Fruit fly (Drosophila melanogaster): ENCODE measurements around the gene tctn.
A peak's percentile ranks its signal among the peaks of the same experiment; 100 is the strongest.

Gene tctn

DNA sequence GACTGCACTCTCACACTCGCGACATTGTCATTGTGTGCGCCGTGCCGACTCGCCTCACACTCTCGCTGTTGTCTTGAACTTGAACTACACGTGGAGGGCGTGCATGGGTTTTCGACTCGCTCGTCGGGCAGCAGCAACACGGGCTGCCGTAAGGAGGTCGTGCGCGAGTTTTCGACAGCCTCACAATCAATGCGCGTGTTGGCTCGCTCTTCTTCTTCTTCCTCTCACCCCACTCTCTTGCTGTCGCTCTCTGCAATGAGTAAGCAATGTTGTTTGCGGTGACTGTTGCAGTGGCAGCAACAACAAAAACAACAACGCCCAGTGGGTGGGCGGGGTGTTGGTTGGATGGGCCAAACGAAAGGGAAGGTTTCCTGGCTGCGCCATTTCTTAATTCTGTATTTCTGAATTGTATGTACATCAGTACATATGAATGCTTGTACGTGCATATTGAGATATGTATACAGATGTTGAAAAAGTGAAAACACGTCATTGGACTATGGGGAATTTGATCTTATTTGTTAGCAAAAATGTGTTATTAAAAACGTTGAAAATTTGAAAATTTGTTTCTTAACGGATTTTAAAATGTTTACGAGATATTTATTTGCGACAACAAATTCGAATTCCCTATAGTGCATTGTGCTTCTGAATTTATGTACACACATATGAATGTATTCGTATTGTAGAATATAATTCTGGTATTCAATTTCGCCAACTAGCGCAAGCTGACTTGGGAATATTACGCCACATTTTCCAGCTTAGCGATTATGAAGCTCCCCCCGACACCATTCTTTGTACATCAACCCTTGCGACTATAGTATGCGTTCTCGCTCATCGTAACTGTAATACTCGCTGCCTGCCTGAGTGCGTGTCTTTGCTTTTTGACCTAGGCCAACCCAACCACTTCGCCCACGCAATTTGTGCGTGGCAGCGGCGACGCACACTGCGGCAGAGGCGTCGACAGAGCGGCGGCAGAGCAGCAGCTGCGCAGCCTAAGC is 41.8 kb downstream of the tctn start:
- TF ChIP-seq sr (GFP tag; IDR thresholded peaks at IDR 0.05) (peak; percentile 95), CG31365 (tag; optimal IDR thresholded peaks at IDR 0.05) (no peak), CG14965 (GFP tag; optimal IDR thresholded peaks at IDR 0.05; ENCODE audit: borderline replicate concordance) (no peak), sima (GFP tag; optimal IDR thresholded peaks at IDR 0.05) (no peak), CG9727 (GFP tag; optimal IDR thresholded peaks at IDR 0.05) (peak; percentile 25), org-1 (GFP tag; optimal IDR thresholded peaks at IDR 0.05) (peak; percentile 44), CG8359 (GFP tag; optimal IDR thresholded peaks at IDR 0.05; ENCODE audit: borderline replicate concordance) (peak; percentile 0), zen2 (GFP tag; IDR thresholded peaks at IDR 0.05; ENCODE audit: partially characterized antibody) (peak; percentile 67; the same call in 2 of the 3 replicates), CG16815 (GFP tag; optimal IDR thresholded peaks at IDR 0.05) (peak; percentile 20), CG10321 (GFP tag; IDR thresholded peaks at IDR 0.05) (no peak), Drgx (GFP tag; IDR thresholded peaks at IDR 0.05) (peak; percentile 34; the same call in 1 of the 2 replicates), Med (GFP tag) (peak; percentile 97), mam (GFP tag; optimal IDR thresholded peaks at IDR 0.05) (peak; percentile 40), Lim3 (GFP tag; IDR thresholded peaks at IDR 0.05) (no peak), bab2 (GFP tag; optimal IDR thresholded peaks at IDR 0.05) (peak; percentile 24), ewg (GFP tag; optimal IDR thresholded peaks at IDR 0.05) (peak; percentile 63), CG18476 (GFP tag; optimal IDR thresholded peaks at IDR 0.05) (no peak), CG10431 (GFP tag; optimal IDR thresholded peaks at IDR 0.05) (peak; percentile 22), CG15514 (GFP tag; optimal IDR thresholded peaks at IDR 0.05) (peak; percentile 7), toy (GFP tag; IDR thresholded peaks at IDR 0.05) (no peak), zfh2 (GFP tag; optimal IDR thresholded peaks at IDR 0.05) (peak; percentile 42), Dek (tag; optimal IDR thresholded peaks at IDR 0.05) (peak; percentile 5), fru (optimal IDR thresholded peaks at IDR 0.05) (peak; percentile 66), CG1647 (GFP tag; optimal IDR thresholded peaks at IDR 0.05) (no peak), Doc3 (GFP tag; IDR thresholded peaks at IDR 0.05; ENCODE audit: partially characterized antibody) (0 out of 3 replicates have a peak, but pooled peaks have one; percentile 20), CG34422 (GFP tag; IDR thresholded peaks at IDR 0.05) (peak; percentile 80; the same call in 2 of the 3 replicates), CG11504 (tag; optimal IDR thresholded peaks at IDR 0.05) (peak; percentile 29), CG9797 (GFP tag; optimal IDR thresholded peaks at IDR 0.05) (no peak), ind (GFP tag; optimal IDR thresholded peaks at IDR 0.05) (no peak), CG10147 (GFP tag; optimal IDR thresholded peaks at IDR 0.05) (no peak), Fer3 (tag; optimal IDR thresholded peaks at IDR 0.05) (no peak), CG33557 (GFP tag; optimal IDR thresholded peaks at IDR 0.05) (peak; percentile 50), bbx (GFP tag; IDR thresholded peaks at IDR 0.05; ENCODE audit: partially characterized antibody) (peak; percentile 71), Dfd (GFP tag; optimal IDR thresholded peaks at IDR 0.05) (no peak), CG8924 (tag; optimal IDR thresholded peaks at IDR 0.05) (peak; percentile 62), CG10209 (GFP tag; optimal IDR thresholded peaks at IDR 0.05) (peak; percentile 0), Chrac-16 (GFP tag; optimal IDR thresholded peaks at IDR 0.05) (no peak), CG2678 (tag; optimal IDR thresholded peaks at IDR 0.05) (peak; percentile 30), Spps (tag; optimal IDR thresholded peaks at IDR 0.05) (no peak), CG4707 (GFP tag; optimal IDR thresholded peaks at IDR 0.05) (peak; percentile 67), kni (GFP tag; optimal IDR thresholded peaks at IDR 0.05) (peak; percentile 97), fd96Cb (tag; optimal IDR thresholded peaks at IDR 0.05) (no peak), CG10274 (GFP tag; optimal IDR thresholded peaks at IDR 0.05) (no peak), chm (GFP tag; IDR thresholded peaks at IDR 0.05) (peak; percentile 70; the same call in 1 of the 2 replicates), Asciz (GFP tag; optimal IDR thresholded peaks at IDR 0.05) (peak; percentile 19), tap (tag; optimal IDR thresholded peaks at IDR 0.05) (peak; percentile 12), CG2129 (GFP tag; IDR thresholded peaks at IDR 0.05; ENCODE audit: partially characterized antibody) (no peak)

Data from whole organism, embryonic.